Fruit fly (Drosophila melanogaster) Kc167 (cell line): ENCODE results near the gene Ocho.

Experiments used
- Myc ChIP-seq: fragments of >200 bp; optimal IDR thresholded peaks from 2 replicates; lab custom pipeline; 2017; ENCODE audit warnings: missing external identifiers
- Sin3A ChIP-seq: fragments of >200 bp; optimal IDR thresholded peaks from 2 replicates; lab custom pipeline; 2018; ENCODE audit warnings: missing external identifiers
- h ChIP-seq: fragments of >200 bp; optimal IDR thresholded peaks from 3 replicates; lab custom pipeline; 2018; ENCODE audit warnings: missing external identifiers
- insv ChIP-seq: fragments of >200 bp; optimal IDR thresholded peaks from 3 replicates; lab custom pipeline; 2018; ENCODE audit warnings: missing external identifiers
- psq ChIP-seq: fragments of >200 bp; optimal IDR thresholded peaks from 2 replicates; lab custom pipeline; 2017; ENCODE audit warnings: missing external identifiers
- ttk ChIP-seq: sonication (Bioruptor generic); optimal IDR thresholded peaks from 2 replicates; lab custom pipeline; 2017; ENCODE audit warnings: missing external identifiers

The Ocho gene

dm6 chr3L:14974513-14974912, at the start of gene Ocho:
Gene Ocho, plus strand, starts transcription at chr3L:14974848.
- TF ChIP-seq insv (lab: Kevin White, UChicago) = no peak
- no peak for TF ChIP-seq psq
- no peak for TF ChIP-seq h (lab: Kevin White, UChicago)
- no peak for TF ChIP-seq Sin3A (lab: Kevin White, UChicago)
- no peak for TF ChIP-seq ttk
- TF ChIP-seq Myc (lab: Kevin White, UChicago) = no peak

dm6 chr3L:14925602-14926001, 49.0 kb upstream of the Ocho start:
- TF ChIP-seq h (lab: Kevin White, UChicago) (no peak), Myc (lab: Kevin White, UChicago) (no peak), ttk (no peak), Sin3A (lab: Kevin White, UChicago) (no peak)

DNA sequence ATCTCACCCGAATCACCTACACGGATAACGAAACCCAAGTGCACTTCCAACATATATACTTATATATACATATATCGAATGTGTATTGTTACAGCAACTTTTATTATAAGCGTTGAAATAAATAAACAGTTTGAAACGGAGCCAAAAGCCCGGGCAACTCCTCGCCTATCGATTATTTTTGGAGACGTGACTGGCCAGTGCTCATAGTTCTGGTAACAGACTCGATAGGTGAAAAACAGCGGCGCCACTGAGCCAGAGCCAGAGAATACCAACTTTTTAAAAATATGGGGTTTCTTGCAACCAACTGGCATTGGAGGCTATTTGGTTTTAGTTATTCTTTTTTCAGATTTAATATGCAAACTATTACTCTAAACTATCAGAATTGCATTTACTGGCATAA, 31.9 kb upstream of the Ocho start:
- TF ChIP-seq psq = no peak
- no peak for TF ChIP-seq ttk
- no peak for TF ChIP-seq h (lab: Kevin White, UChicago)
- TF ChIP-seq insv (lab: Kevin White, UChicago) = no peak
- TF ChIP-seq Myc (lab: Kevin White, UChicago) = no peak
- no peak for TF ChIP-seq Sin3A (lab: Kevin White, UChicago)

- TF ChIP-seq Myc (lab: Kevin White, UChicago) (no peak), Sin3A (lab: Kevin White, UChicago) (no peak)
Observed at dm6 chr3L:14944231-14944630, 30.4 kb upstream of the Ocho start, which contains the start of gene CG13465. Gene CG13465, minus strand, starts transcription at chr3L:14944331.

DNA sequence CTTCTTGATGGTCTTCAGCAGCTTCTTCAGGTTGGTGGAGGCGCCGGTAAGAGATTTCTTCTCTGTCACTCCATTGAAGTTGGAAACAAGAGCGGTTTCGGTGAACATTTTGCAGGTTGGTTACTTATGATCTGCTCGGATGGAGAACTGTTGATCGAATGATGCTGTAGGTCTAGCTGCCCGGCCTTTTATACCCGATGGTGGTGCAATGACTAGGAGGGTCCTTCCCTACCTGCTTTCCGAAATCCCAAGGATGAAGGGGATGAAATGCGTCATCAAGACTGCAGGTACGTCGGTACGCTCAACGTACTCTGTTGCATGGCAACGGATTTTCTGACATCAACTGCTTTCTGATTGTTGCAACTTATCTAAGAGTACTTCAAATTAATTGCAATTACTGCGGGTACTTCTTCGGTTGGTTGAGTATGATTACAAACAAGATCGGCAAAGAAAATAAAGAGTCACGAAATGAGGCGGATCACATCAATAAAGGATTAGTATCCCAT, 28.6 kb upstream of the Ocho start, which contains the start of gene BobA:
Gene BobA (minus strand): TSS at position 165 of the 506 bp plus-strand sequence.
- TF ChIP-seq Sin3A (lab: Kevin White, UChicago) = no peak
- TF ChIP-seq ttk = no peak
- no peak for TF ChIP-seq h (lab: Kevin White, UChicago)
- TF ChIP-seq psq = no peak
- TF ChIP-seq Myc (lab: Kevin White, UChicago) = no peak
- no peak for TF ChIP-seq insv (lab: Kevin White, UChicago)

dm6 chr3L:14949943-14950342, 24.7 kb upstream of the Ocho start:
- TF ChIP-seq h (lab: Kevin White, UChicago) = no peak
- no peak for TF ChIP-seq psq
- no peak for TF ChIP-seq ttk
- TF ChIP-seq Myc (lab: Kevin White, UChicago) = no peak
- TF ChIP-seq insv (lab: Kevin White, UChicago) = no peak
- no peak for TF ChIP-seq Sin3A (lab: Kevin White, UChicago)

dm6 chr3L:14952858-14953669, 21.6 kb upstream of the Ocho start:
- no peak for TF ChIP-seq ttk
- TF ChIP-seq h (lab: Kevin White, UChicago) = no peak

DNA sequence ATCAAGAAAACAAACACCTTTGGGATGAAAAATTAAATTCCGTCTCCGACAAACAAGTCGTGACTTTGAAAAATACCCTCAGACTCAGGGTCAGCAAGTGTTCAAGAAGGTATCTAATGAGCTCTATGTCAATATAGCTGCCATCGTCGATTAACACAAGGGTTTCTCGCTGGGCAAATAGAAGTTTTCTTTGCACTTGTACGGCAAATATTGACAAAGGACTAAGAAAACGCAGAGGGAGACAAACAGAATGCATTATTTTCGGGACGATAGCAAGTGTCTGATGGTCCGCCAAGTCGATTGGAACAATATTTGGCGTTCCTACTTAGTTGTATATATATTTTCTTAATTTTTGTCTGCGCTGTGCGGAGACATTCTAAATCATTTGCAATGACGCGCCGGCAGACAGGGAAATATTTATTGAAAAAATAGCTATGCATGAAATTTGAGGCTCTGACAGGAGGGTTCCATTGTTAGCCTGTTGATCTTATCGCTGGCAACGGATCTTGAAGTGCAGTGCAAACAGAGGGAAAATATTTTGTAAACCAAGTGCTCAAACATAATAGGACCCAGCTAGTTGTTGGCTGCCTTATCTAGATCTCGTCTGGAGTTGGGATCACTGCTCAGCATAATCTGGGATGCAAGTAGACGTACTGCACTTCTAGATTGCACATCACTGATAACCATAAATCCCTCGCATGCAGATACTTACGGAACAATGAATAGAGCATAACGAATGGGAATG, 18.2 kb upstream of the Ocho start:
- TF ChIP-seq psq (no peak), Myc (lab: Kevin White, UChicago) (no peak), Sin3A (lab: Kevin White, UChicago) (no peak), insv (lab: Kevin White, UChicago) (no peak), ttk (no peak), h (lab: Kevin White, UChicago) (no peak)

DNA sequence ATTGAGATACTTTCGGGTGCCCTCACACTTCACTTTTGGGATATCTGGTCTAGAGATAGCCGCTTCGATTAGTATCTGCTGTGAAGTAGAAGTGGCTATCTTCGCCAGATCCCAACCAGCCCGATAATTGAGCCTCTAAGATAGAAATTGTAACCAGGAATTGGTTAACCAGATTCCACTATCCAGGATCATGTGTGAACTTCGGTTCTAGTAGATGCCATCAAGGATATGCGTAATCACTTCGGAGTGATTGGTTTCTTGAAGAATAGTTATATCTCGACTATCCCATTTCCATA, 17.7 kb upstream of the Ocho start:
- TF ChIP-seq h (lab: Kevin White, UChicago) = no peak
- no peak for TF ChIP-seq Sin3A (lab: Kevin White, UChicago)
- TF ChIP-seq Myc (lab: Kevin White, UChicago) = no peak
- no peak for TF ChIP-seq ttk
- no peak for TF ChIP-seq insv (lab: Kevin White, UChicago)
- TF ChIP-seq psq = no peak

dm6 chr3L:14958613-14959327, 15.9 kb upstream of the Ocho start:
- TF ChIP-seq Myc (lab: Kevin White, UChicago) (no peak), h (lab: Kevin White, UChicago) (no peak), insv (lab: Kevin White, UChicago) (no peak), Sin3A (lab: Kevin White, UChicago) (no peak), psq (no peak), ttk (no peak)

- no peak for TF ChIP-seq h (lab: Kevin White, UChicago)
- TF ChIP-seq insv (lab: Kevin White, UChicago) = no peak
- TF ChIP-seq ttk = no peak
- no peak for TF ChIP-seq Myc (lab: Kevin White, UChicago)
- TF ChIP-seq psq = no peak
- TF ChIP-seq Sin3A (lab: Kevin White, UChicago) = no peak
Observed at dm6 chr3L:14960549-14960948, 14.1 kb upstream of the Ocho start.

dm6 chr3L:14961027-14961426, 13.6 kb upstream of the Ocho start:
- TF ChIP-seq insv (lab: Kevin White, UChicago) (no peak), psq (no peak), h (lab: Kevin White, UChicago) (no peak), Sin3A (lab: Kevin White, UChicago) (no peak), Myc (lab: Kevin White, UChicago) (no peak), ttk (no peak)
